Fruit fly (Drosophila melanogaster) whole organism, prepupa: Measurements from ENCODE around the gene beat-IIIc.

Experiments used
- CG15336 ChIP-seq: fragments of 200-800 bp; sonication (Bioruptor generic); IDR thresholded peaks from 2 replicates; pipeline ENCODE4 v1.3.6; 2022; ENCODE audit warnings: missing biosample characterization, missing genetic modification characterization
- CG3032 ChIP-seq: fragments of 200-800 bp; optimal IDR thresholded peaks from 2 replicates; lab custom pipeline; 2019; ENCODE audit warnings: missing biosample characterization, mild to moderate bottlenecking, missing genetic modification characterization, moderate library complexity
- CG32006 ChIP-seq: fragments of 200-800 bp; sonication (Bioruptor generic); optimal IDR thresholded peaks from 3 replicates; lab custom pipeline; 2017; ENCODE audit warnings: missing biosample characterization, mild to moderate bottlenecking, missing genetic modification characterization
- CG6854 ChIP-seq: fragments of 200-800 bp; sonication (Bioruptor generic); optimal IDR thresholded peaks from 2 replicates; lab custom pipeline; 2017; ENCODE audit warnings: missing biosample characterization, mild to moderate bottlenecking, missing genetic modification characterization
- Ets21C ChIP-seq: fragments of 200-800 bp; sonication (Bioruptor generic); optimal IDR thresholded peaks from 3 replicates; lab custom pipeline; 2016; ENCODE audit warnings: missing biosample characterization, missing genetic modification characterization
- Gug ChIP-seq: fragments of 200-800 bp; sonication (Bioruptor generic); IDR thresholded peaks from 2 replicates; pipeline ENCODE4 v1.3.6; 2022; ENCODE audit warnings: missing biosample characterization, missing genetic modification characterization
- OdsH ChIP-seq: fragments of 200-800 bp; sonication (Bioruptor generic); optimal IDR thresholded peaks from 3 replicates; lab custom pipeline; 2016; ENCODE audit warnings: missing biosample characterization, missing genetic modification characterization
- Smox ChIP-seq: fragments of 200-800 bp; sonication (Bioruptor generic); optimal IDR thresholded peaks from 3 replicates; lab custom pipeline; 2016; ENCODE audit warnings: missing biosample characterization, missing genetic modification characterization
- Sox102F ChIP-seq: fragments of 200-800 bp; sonication (Bioruptor generic); optimal IDR thresholded peaks from 2 replicates; lab custom pipeline; 2016; ENCODE audit warnings: missing biosample characterization, mild to moderate bottlenecking, missing genetic modification characterization
- eg ChIP-seq: fragments of 200-800 bp; sonication (Bioruptor generic); IDR thresholded peaks from 3 replicates; pipeline ENCODE4 v1.3.6; 2022; ENCODE audit warnings: missing biosample characterization, missing genetic modification characterization
- fd59A ChIP-seq: fragments of 200-800 bp; sonication (Bioruptor generic); optimal IDR thresholded peaks from 2 replicates; lab custom pipeline; 2017; ENCODE audit warnings: missing biosample characterization, mild to moderate bottlenecking, missing genetic modification characterization, missing genetic modification reagents
- net ChIP-seq: fragments of 200-800 bp; sonication (Bioruptor generic); optimal IDR thresholded peaks from 3 replicates; lab custom pipeline; 2016; ENCODE audit warnings: missing biosample characterization, missing genetic modification characterization
- ss ChIP-seq, 2 experiments: fragments of 200-800 bp; sonication (Bioruptor generic); optimal IDR thresholded peaks; 2 replicates in 1 of 2; 3 replicates in 1 of 2; lab custom pipeline; 2017 to 2018; ENCODE audit warnings: mild to moderate bottlenecking in 2 of 2, missing biosample characterization in 2 of 2, missing genetic modification characterization in 2 of 2, moderate library complexity in 1 of 2

- TF ChIP-seq CG32006 (GFP tag; lab: Kevin White, UChicago), result no peak
- TF ChIP-seq OdsH (GFP tag; lab: Kevin White, UChicago), result no peak
- no peak for TF ChIP-seq fd59A (GFP tag; lab: Kevin White, UChicago)
- no peak for TF ChIP-seq CG3032
- no peak for TF ChIP-seq Ets21C (GFP tag; lab: Kevin White, UChicago)
- no peak for TF ChIP-seq net (GFP tag; lab: Kevin White, UChicago)
- no peak for TF ChIP-seq Smox (GFP tag; lab: Kevin White, UChicago)
- TF ChIP-seq ss (GFP tag; optimal IDR thresholded peaks at IDR 0.05; lab: Kevin White, UChicago), result no peak
- TF ChIP-seq eg, result no peak
- TF ChIP-seq Sox102F (GFP tag; lab: Kevin White, UChicago), result no peak
- TF ChIP-seq Gug, result no peak
- no peak for TF ChIP-seq CG15336 (GFP tag; lab: Robert Waterston, UW)
- no peak for TF ChIP-seq CG6854
These were observed 33.4 kb downstream of the beat-IIIc start for dm6 chr2L:17227102-17227501.
